Worm (Caenorhabditis elegans) whole organism, L4 larva: ENCODE data around the gene F40F8.1.

Experiments used
- D1046.2 ChIP-seq: fragments of 200-800 bp; sonication (Bioruptor generic); IDR thresholded peaks from 2 replicates; pipeline ENCODE4 v1.3.6; 2022; ENCODE audit warnings: missing genetic modification characterization, missing compliant biosample characterization
- F37D6.2 ChIP-seq: sonication (generic microtip); optimal IDR thresholded peaks from 2 replicates; lab custom pipeline; 2016; ENCODE audit warnings: mild to moderate bottlenecking, missing genetic modification characterization, missing compliant biosample characterization
- T20F7.1 ChIP-seq: fragments of 200-800 bp; sonication (Bioruptor generic); optimal IDR thresholded peaks from 2 replicates; lab custom pipeline; 2018; ENCODE audit warnings: mild to moderate bottlenecking, missing genetic modification characterization, missing compliant biosample characterization
- Y105C5A.15 ChIP-seq: fragments of 200-800 bp; sonication (Bioruptor generic); IDR thresholded peaks from 2 replicates; pipeline ENCODE4 v1.3.6; 2022; ENCODE audit warnings: missing genetic modification characterization, missing compliant biosample characterization
- Y48G9A.11 ChIP-seq: fragments of 200-800 bp; sonication (Bioruptor generic); IDR thresholded peaks from 2 replicates; pipeline ENCODE4 v1.3.6; 2022; ENCODE audit warnings: missing genetic modification reagents, missing genetic modification characterization, missing compliant biosample characterization
- Y5F2A.4 ChIP-seq: fragments of 200-800 bp; sonication (Bioruptor generic); optimal IDR thresholded peaks from 2 replicates; lab custom pipeline; 2018; ENCODE audit warnings: mild to moderate bottlenecking, missing genetic modification characterization, missing compliant biosample characterization
- Y75B8A.6 ChIP-seq: fragments of 200-800 bp; sonication (Bioruptor generic); IDR thresholded peaks from 2 replicates; pipeline ENCODE4 v1.3.6; 2022; ENCODE audit warnings: missing genetic modification reagents, missing genetic modification characterization, missing compliant biosample characterization
- aha-1 ChIP-seq: fragments of 150-350 bp; peaks from one replicate; lab custom pipeline; 2014; ENCODE audit warnings: missing biosample characterization, missing genetic modification characterization
- ama-1 ChIP-seq: fragments of 150-350 bp; optimal IDR thresholded peaks from 2 replicates; lab custom pipeline; 2014; ENCODE audit warnings: inconsistent platforms, mixed read lengths
- arid-1 ChIP-seq: fragments of 200-800 bp; sonication (Bioruptor generic); conservative IDR thresholded peaks from 2 replicates; pipeline ENCODE4 v1.3.6; 2022; ENCODE audit warnings: missing genetic modification reagents, missing genetic modification characterization, missing compliant biosample characterization
- attf-4 ChIP-seq: sonication (generic microtip); optimal IDR thresholded peaks from 3 replicates; lab custom pipeline; 2017; ENCODE audit warnings: missing biosample characterization, missing genetic modification characterization
- ceh-20 ChIP-seq: fragments of 200-800 bp; sonication (Bioruptor generic); IDR thresholded peaks from 2 replicates; pipeline ENCODE4 v1.3.6; 2022; ENCODE audit warnings: missing genetic modification reagents, missing genetic modification characterization, missing compliant biosample characterization
- ceh-32 ChIP-seq: sonication (generic microtip); optimal IDR thresholded peaks from 2 replicates; lab custom pipeline; 2016; ENCODE audit warnings: mild to moderate bottlenecking, missing genetic modification characterization, missing compliant biosample characterization; ENCODE audit not compliant: poor library complexity
- ceh-62 ChIP-seq: sonication (generic microtip); optimal IDR thresholded peaks from 2 replicates; lab custom pipeline; 2017; ENCODE audit warnings: missing biosample characterization, missing genetic modification characterization
- ceh-82 ChIP-seq: sonication (generic microtip); optimal IDR thresholded peaks from 2 replicates; lab custom pipeline; 2017; ENCODE audit warnings: missing biosample characterization, missing genetic modification characterization
- ctbp-1 ChIP-seq: fragments of 200-800 bp; sonication (Bioruptor generic); IDR thresholded peaks from 2 replicates; pipeline ENCODE4 v1.3.6; 2022; ENCODE audit warnings: missing genetic modification reagents, missing genetic modification characterization, missing compliant biosample characterization
- daf-16 ChIP-seq, 3 experiments: sonication (generic microtip); optimal IDR thresholded peaks; 2 replicates each; lab custom pipeline; 2016 to 2017; ENCODE audit warnings: missing genetic modification characterization in 3 of 3, missing genetic modification reagents in 3 of 3, mild to moderate bottlenecking in 2 of 3, missing compliant biosample characterization in 2 of 3, missing biosample characterization in 1 of 3, moderate library complexity in 1 of 3
- daf-19 ChIP-seq: fragments of 200-800 bp; sonication (Bioruptor generic); conservative IDR thresholded peaks from 2 replicates; pipeline ENCODE4 v1.3.6; 2022; ENCODE audit warnings: missing genetic modification characterization, missing compliant biosample characterization
- dmd-6 ChIP-seq: fragments of 200-800 bp; sonication (Bioruptor generic); IDR thresholded peaks from 2 replicates; pipeline ENCODE4 v1.3.6; 2022; ENCODE audit warnings: missing genetic modification reagents, missing genetic modification characterization, missing compliant biosample characterization
- dpl-1 ChIP-seq: fragments of 150-350 bp; optimal IDR thresholded peaks from 2 replicates; lab custom pipeline; 2014; ENCODE audit warnings: missing biosample characterization, missing genetic modification reagents, missing genetic modification characterization
- dve-1 ChIP-seq: sonication (generic microtip); optimal IDR thresholded peaks from 2 replicates; lab custom pipeline; 2017; ENCODE audit warnings: antibody characterized with exemption, mild to moderate bottlenecking, missing genetic modification characterization, missing compliant biosample characterization; ENCODE audit not compliant: insufficient read depth
- egl-27 ChIP-seq: sonication (generic microtip); optimal IDR thresholded peaks from 3 replicates; lab custom pipeline; 2017; ENCODE audit warnings: missing biosample characterization, missing genetic modification reagents, missing genetic modification characterization
- fos-1 ChIP-seq: fragments of 150-350 bp; optimal IDR thresholded peaks from 2 replicates; lab custom pipeline; 2014; ENCODE audit warnings: missing biosample characterization, missing genetic modification characterization
- gei-8 ChIP-seq: fragments of 200-800 bp; sonication (Bioruptor generic); optimal IDR thresholded peaks from 2 replicates; lab custom pipeline; 2018; ENCODE audit warnings: mild to moderate bottlenecking, missing genetic modification characterization, missing compliant biosample characterization
- hlh-11 ChIP-seq: fragments of 200-800 bp; sonication (Bioruptor generic); optimal IDR thresholded peaks from 2 replicates; lab custom pipeline; 2018; ENCODE audit warnings: mild to moderate bottlenecking, missing genetic modification characterization, missing compliant biosample characterization
- hlh-30 ChIP-seq: sonication (generic microtip); optimal IDR thresholded peaks from 2 replicates; lab custom pipeline; 2017; ENCODE audit warnings: antibody characterized with exemption, mild to moderate bottlenecking, missing genetic modification characterization, missing compliant biosample characterization; ENCODE audit not compliant: insufficient read depth
- lin-39 ChIP-seq: fragments of 150-350 bp; optimal IDR thresholded peaks from 2 replicates; lab custom pipeline; 2014; ENCODE audit warnings: missing biosample characterization, missing genetic modification reagents, missing genetic modification characterization
- lir-3 ChIP-seq: sonication (generic microtip); optimal IDR thresholded peaks from 2 replicates; lab custom pipeline; 2016; ENCODE audit warnings: mild to moderate bottlenecking, missing genetic modification characterization, missing compliant biosample characterization
- lsy-2 ChIP-seq, 2 experiments: fragments of 150-350 bp in 1 of 2; sonication (generic microtip) in 1 of 2; optimal IDR thresholded peaks; 2 replicates each; lab custom pipeline; 2014 to 2017; ENCODE audit warnings: missing biosample characterization in 2 of 2, missing genetic modification characterization in 2 of 2
- madf-9 ChIP-seq: fragments of 200-800 bp; sonication (Bioruptor generic); conservative IDR thresholded peaks from 2 replicates; pipeline ENCODE4 v1.3.6; 2022; ENCODE audit warnings: missing genetic modification reagents, missing genetic modification characterization, missing compliant biosample characterization
- mdt-29 ChIP-seq: fragments of 200-800 bp; sonication (Bioruptor generic); IDR thresholded peaks from 2 replicates; pipeline ENCODE4 v1.3.6; 2022; ENCODE audit warnings: missing genetic modification reagents, missing genetic modification characterization, missing compliant biosample characterization
- mes-2 ChIP-seq: sonication (generic microtip); optimal IDR thresholded peaks from 2 replicates; lab custom pipeline; 2016; ENCODE audit warnings: missing genotype, mild to moderate bottlenecking, missing genetic modification characterization, missing compliant biosample characterization; ENCODE audit not compliant: poor library complexity, severe bottlenecking
- mxl-2 ChIP-seq: fragments of 200-800 bp; sonication (Bioruptor generic); conservative IDR thresholded peaks from 2 replicates; pipeline ENCODE4 v1.3.6; 2022; ENCODE audit warnings: missing genetic modification reagents, missing genetic modification characterization, missing compliant biosample characterization
- nhr-10 ChIP-seq: fragments of 150-350 bp; optimal IDR thresholded peaks from 2 replicates; lab custom pipeline; 2014; ENCODE audit warnings: missing biosample characterization, missing genetic modification characterization
- nhr-102 ChIP-seq: sonication (generic microtip); optimal IDR thresholded peaks from 2 replicates; lab custom pipeline; 2016; ENCODE audit warnings: mild to moderate bottlenecking, missing genetic modification characterization, moderate library complexity, missing compliant biosample characterization
- nhr-11 ChIP-seq: fragments of 150-350 bp; optimal IDR thresholded peaks from 2 replicates; lab custom pipeline; 2014; ENCODE audit warnings: missing biosample characterization, missing genetic modification characterization
- nhr-25 ChIP-seq: sonication (generic microtip); optimal IDR thresholded peaks from 2 replicates; lab custom pipeline; 2017; ENCODE audit warnings: missing genetic modification characterization, mild to moderate bottlenecking, missing compliant biosample characterization, antibody characterized with exemption, moderate library complexity, borderline replicate concordance; ENCODE audit not compliant: insufficient read depth
- nhr-6 ChIP-seq: fragments of 150-350 bp; optimal IDR thresholded peaks from 2 replicates; lab custom pipeline; 2014; ENCODE audit warnings: missing biosample characterization, missing genetic modification characterization
- nhr-77 ChIP-seq: fragments of 150-350 bp; optimal IDR thresholded peaks from 2 replicates; lab custom pipeline; 2014; ENCODE audit warnings: missing biosample characterization, missing genetic modification characterization
- sdz-12 ChIP-seq: fragments of 200-800 bp; sonication (Bioruptor generic); optimal IDR thresholded peaks from 2 replicates; lab custom pipeline; 2018; ENCODE audit warnings: mild to moderate bottlenecking, missing genetic modification characterization, missing compliant biosample characterization
- skn-1 ChIP-seq: fragments of 150-350 bp; optimal IDR thresholded peaks from 2 replicates; lab custom pipeline; 2014; ENCODE audit warnings: missing biosample characterization, missing genetic modification characterization
- snpc-1.2 ChIP-seq: fragments of 200-800 bp; sonication (Bioruptor generic); IDR thresholded peaks from 2 replicates; pipeline ENCODE4 v1.3.6; 2022; ENCODE audit warnings: missing genetic modification reagents, missing genetic modification characterization, missing compliant biosample characterization
- unc-130 ChIP-seq: sonication (generic microtip); optimal IDR thresholded peaks from 2 replicates; lab custom pipeline; 2016; ENCODE audit warnings: missing genetic modification reagents, missing genetic modification characterization, missing compliant biosample characterization
- unc-62 ChIP-seq, 3 experiments: fragments of 150-350 bp in 1 of 3; sonication (generic microtip); optimal IDR thresholded peaks in 2 of 3; peaks in 1 of 3; 1 replicate in 1 of 3; 2 replicates in 2 of 3; lab custom pipeline; 2014 to 2017; ENCODE audit warnings: missing biosample characterization in 3 of 3, missing genetic modification characterization in 3 of 3, missing genetic modification reagents in 3 of 3, missing genotype in 1 of 3
- zfp-3 ChIP-seq: fragments of 200-800 bp; sonication (Bioruptor generic); conservative IDR thresholded peaks from 2 replicates; pipeline ENCODE4 v1.3.6; 2022; ENCODE audit warnings: missing genetic modification reagents, missing genetic modification characterization, missing compliant biosample characterization
- zip-11 ChIP-seq: fragments of 200-800 bp; sonication (Bioruptor generic); IDR thresholded peaks from 2 replicates; pipeline ENCODE4 v1.3.6; 2022; ENCODE audit warnings: missing genetic modification characterization, missing compliant biosample characterization
- ztf-7 ChIP-seq: fragments of 150-350 bp; optimal IDR thresholded peaks from 2 replicates; lab custom pipeline; 2014; ENCODE audit warnings: missing biosample characterization, missing genetic modification characterization

Gene F40F8.1

DNA sequence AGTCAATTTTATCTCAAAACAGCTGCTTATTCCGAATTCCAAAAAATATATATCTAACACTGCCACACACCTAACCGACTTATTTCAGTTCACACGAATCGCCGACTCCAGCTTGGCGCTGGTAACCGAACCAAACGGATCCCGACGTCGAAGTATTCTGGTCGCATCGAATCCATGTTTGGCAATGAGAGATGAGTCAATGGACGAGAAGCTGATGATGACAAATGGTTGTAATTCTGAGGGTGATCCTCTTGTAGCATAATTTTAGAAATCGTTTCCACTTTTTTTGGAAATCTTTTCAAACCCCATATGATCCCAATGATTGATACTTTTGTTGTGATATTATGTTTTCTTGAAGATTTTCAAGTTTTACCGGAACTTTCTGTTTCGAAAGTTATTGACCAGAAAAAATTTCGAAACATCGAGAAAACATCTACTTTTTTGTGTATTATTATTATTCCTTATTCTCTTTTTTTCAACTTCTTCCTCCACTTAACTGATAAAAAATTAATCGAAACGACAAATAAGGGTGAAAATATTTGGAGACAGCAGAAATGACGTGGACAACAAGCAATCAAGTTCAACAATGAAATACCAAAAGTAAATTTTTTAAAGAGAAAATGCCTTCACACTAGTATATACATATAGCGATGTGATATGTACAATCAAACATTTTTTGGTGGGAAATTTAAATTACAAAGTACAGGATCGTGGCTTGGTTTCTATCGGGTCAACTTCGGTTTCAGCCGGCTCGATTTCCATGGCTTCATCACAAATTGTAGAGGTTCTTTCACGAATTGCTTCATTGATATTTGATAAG, 22.6 kb downstream of the F40F8.1 start (continued):
- TF ChIP-seq ceh-32 (tag; lab: Kevin White, UChicago): no peak
- TF ChIP-seq dmd-6 (GFP tag; lab: Robert Waterston, UW): peak; percentile 42
- TF ChIP-seq aha-1: peak; percentile 92
- TF ChIP-seq nhr-10 (tag; lab: Kevin White, UChicago): peak; percentile 71
- TF ChIP-seq dpl-1: no peak
- no peak for TF ChIP-seq nhr-6 (tag; lab: Kevin White, UChicago)
- TF ChIP-seq mxl-2: 0 out of 2 replicates have a peak, but pooled peaks have one; percentile 46
- TF ChIP-seq ama-1 (lab: Kevin White, UChicago): no peak
- peak; percentile 77; the same call in 1 of the 2 replicates for TF ChIP-seq arid-1
- 0 out of 2 replicates have a peak, but pooled peaks have one; percentile 10 for TF ChIP-seq ctbp-1
- TF ChIP-seq D1046.2: 0 out of 2 replicates have a peak, but pooled peaks have one; percentile 28
- TF ChIP-seq madf-9 (GFP tag; lab: Robert Waterston, UW): peak; percentile 56; the same call in 1 of the 2 replicates
- TF ChIP-seq T20F7.1: peak; percentile 59
- TF ChIP-seq hlh-11: peak; percentile 66
- TF ChIP-seq ceh-20 (GFP tag; lab: Robert Waterston, UW): no peak
- peak; percentile 89; the same call in 1 of the 2 replicates for TF ChIP-seq zfp-3 (GFP tag; lab: Robert Waterston, UW)
- peak; percentile 73; the same call in 1 of the 2 replicates for TF ChIP-seq Y105C5A.15 (GFP tag; lab: Robert Waterston, UW)
- TF ChIP-seq nhr-11 (tag; lab: Kevin White, UChicago): no peak
- no peak for TF ChIP-seq lir-3
- no peak for TF ChIP-seq unc-130 (GFP tag; lab: Kevin White, UChicago)
- no peak for TF ChIP-seq Y48G9A.11 (GFP tag; lab: Robert Waterston, UW)
- TF ChIP-seq ceh-82 (tag; lab: Kevin White, UChicago): no peak
- peak; percentile 24 to 87 for TF ChIP-seq unc-62 (GFP tag; optimal IDR thresholded peaks at IDR 0.05 in 1 of 2; lab: Kevin White, UChicago)
- no peak for TF ChIP-seq unc-62 (tag; optimal IDR thresholded peaks at IDR 0.05; lab: Kevin White, UChicago)
- peak; percentile 34 for TF ChIP-seq mes-2 (tag; lab: Kevin White, UChicago)
- peak in 1 of 2 experiments; percentile 15 for TF ChIP-seq lsy-2 (tag; optimal IDR thresholded peaks at IDR 0.05; lab: Kevin White, UChicago)
- TF ChIP-seq skn-1 (tag; lab: Kevin White, UChicago): no peak
- peak; percentile 17 for TF ChIP-seq fos-1 (tag; lab: Kevin White, UChicago)
- no peak for TF ChIP-seq nhr-25 (tag; lab: Kevin White, UChicago)
- no peak for TF ChIP-seq egl-27 (tag; lab: Kevin White, UChicago)
- TF ChIP-seq zip-11 (GFP tag; lab: Robert Waterston, UW): no peak
- TF ChIP-seq ztf-7 (tag; lab: Kevin White, UChicago): no peak
- no peak for TF ChIP-seq F37D6.2 (tag; lab: Kevin White, UChicago)
- TF ChIP-seq sdz-12 (GFP tag; lab: Kevin White, UChicago): no peak
- peak in 1 of 2 experiments; percentile 76 for TF ChIP-seq daf-16 (GFP tag; optimal IDR thresholded peaks at IDR 0.05; lab: Kevin White, UChicago)
- TF ChIP-seq daf-16 (tag; optimal IDR thresholded peaks at IDR 0.05; lab: Kevin White, UChicago): peak; percentile 63
- TF ChIP-seq, all 104 proteins: peak for 37

DNA sequence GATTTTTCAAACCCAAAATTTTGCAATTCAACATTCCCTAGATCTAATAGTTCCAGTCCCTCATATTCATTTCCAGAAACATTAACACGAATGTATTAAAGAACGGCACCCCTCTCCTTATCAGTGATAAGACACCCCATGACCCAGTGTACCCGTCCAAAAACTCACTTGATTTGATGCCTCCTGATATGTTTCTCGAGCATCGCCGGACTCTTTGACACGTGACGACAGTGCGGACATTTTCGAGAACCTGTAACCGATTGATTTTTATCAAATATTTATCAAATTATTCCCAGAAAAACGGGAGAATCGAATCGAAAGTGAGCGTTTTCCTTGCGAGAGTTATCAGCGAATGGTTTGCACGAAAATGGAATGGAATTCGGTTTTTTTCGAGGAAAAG, 23.5 kb downstream of the F40F8.1 start:
- TF ChIP-seq nhr-11 (tag; lab: Kevin White, UChicago) (no peak), snpc-1.2 (GFP tag; lab: Robert Waterston, UW) (no peak), Y5F2A.4 (GFP tag; lab: Kevin White, UChicago) (no peak), hlh-30 (peak; percentile 81), T20F7.1 (peak; percentile 21), nhr-77 (tag; lab: Kevin White, UChicago) (peak; percentile 69), attf-4 (no peak), dve-1 (tag; lab: Kevin White, UChicago) (peak; percentile 93), mdt-29 (GFP tag; lab: Robert Waterston, UW) (peak; percentile 87), ceh-62 (tag; lab: Kevin White, UChicago) (no peak), lin-39 (tag; lab: Kevin White, UChicago) (no peak), F37D6.2 (tag; lab: Kevin White, UChicago) (no peak), mes-2 (tag; lab: Kevin White, UChicago) (peak; percentile 39), Y75B8A.6 (GFP tag; lab: Robert Waterston, UW) (no peak), nhr-102 (tag; lab: Kevin White, UChicago) (peak; percentile 60), daf-19 (GFP tag; lab: Robert Waterston, UW) (no peak), unc-62 (GFP tag; optimal IDR thresholded peaks at IDR 0.05 in 1 of 2; lab: Kevin White, UChicago) (no peak), unc-62 (tag; optimal IDR thresholded peaks at IDR 0.05; lab: Kevin White, UChicago) (no peak), Y48G9A.11 (GFP tag; lab: Robert Waterston, UW) (no peak), gei-8 (GFP tag; lab: Kevin White, UChicago) (peak; percentile 49)
